Fruit fly (Drosophila melanogaster) whole organism, adult: ENCODE results near the gene CG10053.

ENCODE experiments used
- CG1620 ChIP-seq: fragments of 200-800 bp; sonication (Bioruptor generic); optimal IDR thresholded peaks from 2 replicates; lab custom pipeline; 2016; ENCODE audit warnings: missing biosample characterization, missing genetic modification characterization
- Crg-1 ChIP-seq: fragments of 200-800 bp; sonication (Bioruptor generic); optimal IDR thresholded peaks from 2 replicates; lab custom pipeline; 2016; ENCODE audit warnings: missing biosample characterization, missing genetic modification characterization
- kay ChIP-seq: fragments of 200-800 bp; sonication (Bioruptor generic); peaks from one replicate; lab custom pipeline; 2016; ENCODE audit warnings: missing biosample characterization, missing genetic modification characterization, borderline replicate concordance

DNA sequence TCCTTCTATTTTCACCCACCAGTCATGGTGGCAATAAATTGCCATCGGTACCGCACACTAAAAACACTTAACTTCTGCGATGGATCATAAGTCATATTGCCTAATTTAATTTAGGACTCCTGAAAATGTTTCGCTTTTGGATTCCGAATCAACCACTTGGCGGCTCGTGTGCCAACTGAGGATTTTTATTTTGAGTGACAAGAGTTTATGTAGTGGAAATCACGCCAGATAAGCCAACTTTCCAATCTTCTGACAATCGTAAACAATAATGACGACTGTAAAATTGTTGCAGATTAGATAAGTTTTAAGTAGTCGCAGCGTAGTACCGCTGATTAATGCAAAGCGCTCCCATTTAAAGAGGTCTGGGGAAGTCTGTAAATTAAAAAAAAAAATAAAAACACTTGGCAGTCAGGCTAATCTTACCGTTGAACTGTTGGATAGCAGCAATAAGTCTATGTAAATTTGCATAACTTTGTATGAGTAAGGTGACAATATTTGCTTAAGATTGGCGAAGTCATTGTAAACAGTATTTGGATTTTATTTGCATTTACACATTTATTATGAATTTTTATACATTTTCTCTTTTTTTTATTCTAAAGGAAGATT is 29.9 kb upstream of the CG10053 start, which contains the start of gene CG14606:
- TF ChIP-seq Crg-1 (GFP tag; lab: Kevin White, UChicago) (peak; percentile 83), kay (peak; percentile 89), CG1620 (peak; percentile 24)
